Fruit fly (Drosophila melanogaster) whole organism, adult: ENCODE data around the gene Oseg4.

Experiments used
- CG12768 ChIP-seq: fragments of 200-800 bp; sonication (Bioruptor generic); optimal IDR thresholded peaks from 2 replicates; lab custom pipeline; 2017; ENCODE audit warnings: missing biosample characterization, missing genetic modification characterization, mild to moderate bottlenecking, moderate library complexity, missing genetic modification reagents
- CG14711 ChIP-seq: fragments of 200-800 bp; sonication (Bioruptor generic); optimal IDR thresholded peaks from 2 replicates; lab custom pipeline; 2018; ENCODE audit warnings: missing biosample characterization, mild to moderate bottlenecking, missing genetic modification characterization, moderate library complexity
- CG33017 ChIP-seq: fragments of 200-800 bp; sonication (Bioruptor generic); optimal IDR thresholded peaks from 2 replicates; lab custom pipeline; 2018; ENCODE audit warnings: missing biosample characterization, mild to moderate bottlenecking, missing genetic modification characterization, moderate library complexity
- Clk ChIP-seq: fragments of 200-800 bp; sonication (Bioruptor generic); optimal IDR thresholded peaks from 2 replicates; lab custom pipeline; 2017; ENCODE audit warnings: missing biosample characterization, missing genetic modification characterization
- Crg-1 ChIP-seq: fragments of 200-800 bp; sonication (Bioruptor generic); optimal IDR thresholded peaks from 2 replicates; lab custom pipeline; 2016; ENCODE audit warnings: missing biosample characterization, missing genetic modification characterization
- bab1 ChIP-seq: fragments of 200-800 bp; sonication (Bioruptor generic); optimal IDR thresholded peaks from 3 replicates; lab custom pipeline; 2019; ENCODE audit warnings: missing biosample characterization, mild to moderate bottlenecking, missing genetic modification characterization, moderate library complexity
- pad ChIP-seq: fragments of 200-800 bp; sonication (Bioruptor generic); optimal IDR thresholded peaks from 3 replicates; lab custom pipeline; 2017; ENCODE audit warnings: missing biosample characterization, missing genetic modification characterization, mild to moderate bottlenecking, moderate library complexity, missing genetic modification reagents
- toe ChIP-seq: fragments of 200-800 bp; sonication (Bioruptor generic); optimal IDR thresholded peaks from 2 replicates; lab custom pipeline; 2016; ENCODE audit warnings: missing biosample characterization, missing genetic modification characterization

- TF ChIP-seq CG14711 (tag; lab: Kevin White, UChicago), result no peak
- no peak for TF ChIP-seq bab1 (GFP tag; lab: Kevin White, UChicago)
- TF ChIP-seq Crg-1 (GFP tag; lab: Kevin White, UChicago), result no peak
- no peak for TF ChIP-seq CG12768 (GFP tag; lab: Kevin White, UChicago)
- TF ChIP-seq toe (GFP tag; lab: Kevin White, UChicago), result no peak
- no peak for TF ChIP-seq pad
- TF ChIP-seq Clk (GFP tag; lab: Kevin White, UChicago), result no peak
- TF ChIP-seq CG33017 (tag; lab: Kevin White, UChicago), result no peak
Measured at dm6 chr3L:1690727-1691413, 44.7 kb downstream of the Oseg4 start.
